Fruit fly (Drosophila melanogaster) whole organism: Measurements from ENCODE around the gene CG6610.

ENCODE experiments used
- pan ChIP-seq: fragments of >200 bp; optimal IDR thresholded peaks from 2 replicates; lab custom pipeline; 2017
- psq ChIP-seq: fragments of >200 bp; optimal IDR thresholded peaks from 2 replicates; lab custom pipeline; 2017
- usp ChIP-seq: fragments of >200 bp; optimal IDR thresholded peaks from 2 replicates; lab custom pipeline; 2017; ENCODE audit warnings: missing biosample characterization, missing genetic modification characterization, mixed read lengths

DNA sequence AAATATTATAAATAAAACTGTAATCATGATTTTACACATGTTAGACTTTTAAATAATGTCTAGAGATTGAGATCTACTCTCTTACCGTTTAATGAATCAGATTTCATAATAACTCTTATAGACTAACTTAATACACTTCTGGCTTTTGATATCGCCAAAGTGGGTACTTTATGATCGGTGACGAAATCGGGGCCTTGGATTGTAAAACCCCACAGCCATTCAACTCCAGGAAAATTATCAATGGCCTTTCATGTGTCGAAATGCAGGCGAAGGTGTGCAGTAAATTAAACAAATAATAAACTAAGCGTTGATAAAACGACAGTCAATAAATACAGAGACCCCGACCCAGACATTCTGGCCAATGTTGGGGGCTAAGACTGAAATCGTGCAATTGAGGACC lies 39.2 kb upstream of the CG6610 start:
- no peak for TF ChIP-seq psq
- TF ChIP-seq usp (GFP tag; lab: Kevin White, UChicago) = no peak
- TF ChIP-seq pan (lab: Kevin White, UChicago) = no peak
